Worm (Caenorhabditis elegans) whole organism, midembryonic: Measurements from ENCODE around the gene Y54G9A.9.

Source experiments
- ref-1 ChIP-seq: fragments of 200-800 bp; sonication (Bioruptor generic); conservative IDR thresholded peaks from 2 replicates; pipeline ENCODE4 v1.3.6; 2022; ENCODE audit warnings: missing genetic modification reagents, missing genetic modification characterization, missing compliant biosample characterization
- tab-1 ChIP-seq: fragments of 200-800 bp; sonication (Bioruptor generic); IDR thresholded peaks from 2 replicates; pipeline ENCODE4 v1.3.6; 2022; ENCODE audit warnings: missing genetic modification characterization, missing compliant biosample characterization

- TF ChIP-seq tab-1 (GFP tag; lab: Robert Waterston, UW) (no peak), ref-1 (no peak)
These were observed 13.8 kb upstream of the Y54G9A.9 start, which contains the start of gene zipt-2.3 for ce11 chrII:13715733-13716132.
